Worm (Caenorhabditis elegans) whole organism, L3 larva: ENCODE results near the gene srh-250.
A peak's percentile ranks its signal among the peaks of the same experiment; 100 is the strongest.

Experiments used
- R02D3.7 ChIP-seq: fragments of 150-350 bp; optimal IDR thresholded peaks from 2 replicates; lab custom pipeline; 2014; ENCODE audit warnings: missing biosample characterization, missing genetic modification characterization
- ZK546.5 ChIP-seq: sonication (generic microtip); optimal IDR thresholded peaks from 2 replicates; lab custom pipeline; 2017; ENCODE audit warnings: missing biosample characterization, missing genetic modification characterization
- aly-2 ChIP-seq: fragments of 150-350 bp; optimal IDR thresholded peaks from 2 replicates; lab custom pipeline; 2014; ENCODE audit warnings: missing biosample characterization, missing genetic modification characterization
- ama-1 ChIP-seq: fragments of 150-350 bp; optimal IDR thresholded peaks from 2 replicates; lab custom pipeline; 2018
- ceh-16 ChIP-seq: sonication (generic microtip); optimal IDR thresholded peaks from 2 replicates; lab custom pipeline; 2017; ENCODE audit warnings: missing biosample characterization, missing genetic modification characterization
- ceh-28 ChIP-seq: fragments of 150-350 bp; optimal IDR thresholded peaks from 2 replicates; lab custom pipeline; 2014; ENCODE audit warnings: missing biosample characterization, missing genetic modification reagents, missing genetic modification characterization
- ceh-82 ChIP-seq: fragments of 150-350 bp; optimal IDR thresholded peaks from 2 replicates; lab custom pipeline; 2014; ENCODE audit warnings: missing biosample characterization, missing genetic modification characterization
- ceh-9 ChIP-seq: sonication (generic microtip); optimal IDR thresholded peaks from 2 replicates; lab custom pipeline; 2018; ENCODE audit warnings: missing biosample characterization, missing genetic modification characterization
- egl-27 ChIP-seq: sonication (generic microtip); optimal IDR thresholded peaks from 4 replicates; lab custom pipeline; 2017; ENCODE audit warnings: missing biosample characterization, missing genetic modification reagents, missing genetic modification characterization
- egl-5 ChIP-seq: fragments of 150-350 bp; optimal IDR thresholded peaks from 2 replicates; lab custom pipeline; 2017; ENCODE audit warnings: missing biosample characterization, missing genetic modification reagents, missing genetic modification characterization, inconsistent platforms
- elt-2 ChIP-seq: sonication (generic microtip); optimal IDR thresholded peaks from 2 replicates; lab custom pipeline; 2016; ENCODE audit warnings: missing genetic modification reagents, mild to moderate bottlenecking, missing genetic modification characterization, missing compliant biosample characterization
- elt-3 ChIP-seq, 3 experiments: fragments of 150-350 bp in 1 of 3; sonication (generic microtip) in 2 of 3; optimal IDR thresholded peaks; 2 replicates in 2 of 3; 4 replicates in 1 of 3; lab custom pipeline; 2014 to 2017; ENCODE audit warnings: missing biosample characterization in 3 of 3, missing genetic modification characterization in 3 of 3
- eor-1 ChIP-seq, 2 experiments: fragments of 150-350 bp; optimal IDR thresholded peaks; 2 replicates each; lab custom pipeline; 2014 to 2018; ENCODE audit warnings: missing biosample characterization in 2 of 2, missing genetic modification characterization in 2 of 2
- fos-1 ChIP-seq: fragments of 150-350 bp; optimal IDR thresholded peaks from 2 replicates; lab custom pipeline; 2014; ENCODE audit warnings: missing biosample characterization, missing genetic modification characterization
- hmg-11 ChIP-seq: sonication (generic microtip); optimal IDR thresholded peaks from 2 replicates; lab custom pipeline; 2016; ENCODE audit warnings: missing genetic modification characterization, missing compliant biosample characterization
- lsy-12 ChIP-seq: sonication (generic microtip); optimal IDR thresholded peaks from 2 replicates; lab custom pipeline; 2016; ENCODE audit warnings: mild to moderate bottlenecking, missing genetic modification characterization, missing compliant biosample characterization
- mdl-1 ChIP-seq: fragments of 150-350 bp; optimal IDR thresholded peaks from 2 replicates; lab custom pipeline; 2014; ENCODE audit warnings: missing biosample characterization, missing genetic modification characterization
- nfya-1 ChIP-seq: sonication (generic microtip); optimal IDR thresholded peaks from 2 replicates; lab custom pipeline; 2017; ENCODE audit warnings: missing genetic modification characterization, mild to moderate bottlenecking, missing compliant biosample characterization, antibody characterized with exemption, moderate library complexity; ENCODE audit not compliant: insufficient read depth
- nhr-12 ChIP-seq: fragments of 150-350 bp; optimal IDR thresholded peaks from 2 replicates; lab custom pipeline; 2014; ENCODE audit warnings: missing biosample characterization, missing genetic modification characterization
- nhr-23 ChIP-seq: fragments of 150-350 bp; optimal IDR thresholded peaks from 2 replicates; lab custom pipeline; 2014; ENCODE audit warnings: missing biosample characterization, missing genetic modification reagents, missing genetic modification characterization
- nhr-25 ChIP-seq: sonication (generic microtip); optimal IDR thresholded peaks from 2 replicates; lab custom pipeline; 2017; ENCODE audit warnings: missing biosample characterization, missing genetic modification characterization
- nhr-67 ChIP-seq: fragments of 150-350 bp; optimal IDR thresholded peaks from 2 replicates; lab custom pipeline; 2014; ENCODE audit warnings: missing biosample characterization, missing genetic modification characterization
- nhr-76 ChIP-seq: fragments of 150-350 bp; sonication (generic microtip); optimal IDR thresholded peaks from 5 replicates; lab custom pipeline; 2014; ENCODE audit warnings: missing biosample characterization, missing genetic modification characterization
- pha-4 ChIP-seq: fragments of 150-350 bp; optimal IDR thresholded peaks from 2 replicates; lab custom pipeline; 2014; ENCODE audit warnings: missing biosample characterization, missing genetic modification reagents, missing genetic modification characterization
- pqm-1 ChIP-seq: fragments of 150-350 bp; optimal IDR thresholded peaks from 2 replicates; lab custom pipeline; 2017; ENCODE audit warnings: missing biosample characterization, missing genetic modification characterization, inconsistent platforms
- sea-2 ChIP-seq: fragments of 150-350 bp; sonication (generic microtip); optimal IDR thresholded peaks from 4 replicates; lab custom pipeline; 2014; ENCODE audit warnings: missing biosample characterization, missing genetic modification reagents, missing genetic modification characterization
- tbx-2 ChIP-seq: sonication (generic microtip); optimal IDR thresholded peaks from 2 replicates; lab custom pipeline; 2016; ENCODE audit warnings: mild to moderate bottlenecking, missing genetic modification characterization, missing compliant biosample characterization
- unc-62 ChIP-seq: fragments of 150-350 bp; sonication (generic microtip); optimal IDR thresholded peaks from 4 replicates; lab custom pipeline; 2014; ENCODE audit warnings: missing biosample characterization, missing genetic modification reagents, missing genetic modification characterization
- zag-1 ChIP-seq: fragments of 150-350 bp; optimal IDR thresholded peaks from 2 replicates; lab custom pipeline; 2014; ENCODE audit warnings: missing biosample characterization, missing genetic modification characterization

Gene srh-250

DNA sequence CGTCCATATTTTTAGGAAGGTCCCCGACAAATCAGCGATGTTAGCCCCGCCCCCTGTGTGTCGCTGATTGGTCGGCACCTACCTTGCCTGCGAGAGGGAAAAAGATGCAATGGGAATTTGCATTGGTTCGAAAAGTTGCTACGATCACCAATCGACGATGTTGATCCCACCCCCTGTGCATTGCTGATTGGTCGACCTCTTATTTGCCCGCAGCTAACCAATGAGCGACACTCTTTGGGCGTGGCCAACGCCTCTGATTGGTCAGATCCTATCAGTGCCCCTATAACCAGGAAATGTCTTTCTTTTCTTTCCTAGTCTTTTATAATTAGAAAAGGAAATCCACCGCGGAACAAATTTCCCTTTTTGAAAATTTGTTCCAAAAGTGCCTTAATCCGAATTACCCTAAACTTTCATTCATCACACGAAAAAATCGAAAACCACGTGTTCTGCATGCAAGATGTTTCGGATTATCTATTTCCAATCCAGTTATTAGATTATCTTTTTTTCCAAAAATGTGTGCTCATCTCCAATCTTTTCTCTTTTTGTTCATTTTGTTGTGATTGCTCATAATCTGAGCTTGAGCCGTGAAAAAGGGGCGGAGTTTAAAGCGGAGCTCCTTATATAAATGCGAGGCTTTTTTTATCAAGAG is 39.7 kb downstream of the srh-250 start:
- TF ChIP-seq nfya-1, result peak; percentile 90
- TF ChIP-seq egl-27, result no peak

DNA sequence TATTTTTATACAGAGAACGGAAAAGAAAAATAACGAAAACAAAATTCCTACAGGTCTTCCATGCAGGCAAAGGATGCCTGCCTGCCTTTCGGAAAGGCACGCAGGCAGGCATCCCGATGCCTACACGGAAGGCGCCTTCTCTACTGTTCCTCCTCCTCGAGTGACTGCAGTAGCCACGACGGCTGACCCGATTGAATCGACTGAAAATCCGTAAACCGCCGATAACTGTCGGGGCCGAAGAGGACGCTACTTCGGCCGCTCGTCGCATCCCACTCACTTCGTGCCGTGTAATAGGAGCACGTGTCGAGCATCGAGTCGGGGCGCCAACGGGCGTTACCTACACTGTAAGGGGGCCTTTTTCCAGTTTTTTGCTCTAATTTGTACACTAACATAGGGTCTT is 42.2 kb downstream of the srh-250 start:
- no peak for TF ChIP-seq ceh-82 (tag; lab: Kevin White, UChicago)
- TF ChIP-seq ama-1 (lab: Kevin White, UChicago), result no peak
- no peak for TF ChIP-seq ceh-16
- no peak for TF ChIP-seq ceh-28 (tag; lab: Kevin White, UChicago)
- no peak for TF ChIP-seq egl-5
- no peak for TF ChIP-seq lsy-12 (tag; lab: Kevin White, UChicago)
- no peak for TF ChIP-seq fos-1 (tag; lab: Kevin White, UChicago)
- no peak for TF ChIP-seq hmg-11 (tag; lab: Kevin White, UChicago)
- no peak for TF ChIP-seq elt-2

DNA sequence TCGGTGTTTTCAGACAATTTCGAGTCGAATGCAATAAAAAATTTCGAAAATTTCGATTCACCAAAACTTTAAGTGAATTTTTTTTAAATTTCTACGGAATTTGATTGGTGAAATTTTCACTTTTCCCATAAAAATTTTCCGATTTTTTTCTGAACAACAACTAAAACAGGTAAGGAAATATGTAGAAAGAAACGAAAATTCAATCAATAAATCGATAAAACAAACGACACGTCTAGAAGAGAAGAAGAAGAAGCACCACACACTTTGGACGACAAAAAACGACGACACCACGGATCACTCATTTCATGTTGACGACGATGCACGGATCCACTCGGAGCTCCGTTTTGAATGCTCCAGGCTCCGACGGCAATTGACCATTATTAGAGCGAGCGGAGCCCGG is 44.3 kb downstream of the srh-250 start:
- TF ChIP-seq ceh-28 (tag; lab: Kevin White, UChicago) (peak; percentile 56), eor-1 (tag; optimal IDR thresholded peaks at IDR 0.05; lab: Kevin White, UChicago) (no peak), ceh-9 (tag; lab: Kevin White, UChicago) (no peak), ceh-16 (no peak), nhr-12 (tag; lab: Kevin White, UChicago) (no peak)

DNA sequence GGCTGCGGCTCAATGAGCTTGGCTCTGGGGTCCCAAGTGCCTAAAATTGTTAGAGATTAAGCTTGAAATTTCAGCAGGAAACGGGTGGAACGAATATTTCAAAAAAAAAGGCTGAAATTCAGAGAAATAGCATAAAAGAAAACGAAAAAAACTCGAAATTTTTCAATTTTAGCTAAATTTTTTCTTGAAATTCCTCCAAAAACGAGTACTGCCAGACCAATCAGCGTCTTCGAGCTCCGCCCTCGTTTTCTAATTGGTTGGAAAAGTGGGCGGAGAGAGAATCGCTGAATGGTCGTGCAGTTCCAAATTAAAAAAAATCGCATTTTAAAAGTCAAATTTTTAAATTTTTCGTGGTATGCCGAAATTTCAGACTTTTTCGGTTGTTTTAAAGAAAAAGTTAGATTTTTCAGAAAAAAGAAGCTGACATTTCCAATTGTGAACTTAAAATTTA is 49.5 kb downstream of the srh-250 start, which contains the start of gene plpp-1.1:
Gene plpp-1.1, minus strand, starts transcription at position 51 of the 451 bp plus-strand sequence.
- TF ChIP-seq nfya-1 (peak; percentile 97), pqm-1 (tag; lab: Kevin White, UChicago) (no peak), unc-62 (no peak), sea-2 (GFP tag; lab: Kevin White, UChicago) (no peak), elt-3 (tag; optimal IDR thresholded peaks at IDR 0.05; lab: Kevin White, UChicago) (no peak), ceh-9 (tag; lab: Kevin White, UChicago) (no peak)

DNA sequence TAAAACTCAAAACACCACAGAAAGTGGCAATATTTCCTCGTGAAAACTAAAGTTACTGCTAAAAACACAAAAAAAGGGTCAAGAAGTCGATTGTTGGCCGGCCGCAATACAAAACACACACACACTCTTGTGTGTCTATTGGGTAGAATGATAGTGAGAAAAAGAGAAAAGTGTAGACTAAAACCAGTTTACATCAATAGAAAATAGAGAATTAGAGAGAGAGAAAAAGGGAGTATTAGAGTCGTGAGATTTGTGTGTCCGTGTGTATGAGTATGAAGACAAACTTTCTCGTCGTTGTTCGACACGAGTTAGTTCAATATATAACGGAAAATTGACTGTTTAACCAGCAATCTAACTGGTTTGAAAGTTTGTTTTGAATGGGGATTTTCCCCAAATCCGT is 51.0 kb downstream of the srh-250 start:
- no peak for TF ChIP-seq ceh-82 (tag; lab: Kevin White, UChicago)
- no peak for TF ChIP-seq nhr-67 (tag; lab: Kevin White, UChicago)
- TF ChIP-seq egl-5, result no peak
- no peak for TF ChIP-seq unc-62
- TF ChIP-seq tbx-2, result no peak
- TF ChIP-seq sea-2 (GFP tag; lab: Kevin White, UChicago), result no peak
- no peak for TF ChIP-seq ama-1 (lab: Kevin White, UChicago)
- no peak for TF ChIP-seq ZK546.5
- TF ChIP-seq nfya-1, result peak; percentile 85
- no peak for TF ChIP-seq zag-1 (tag; lab: Kevin White, UChicago)
- no peak for TF ChIP-seq nhr-25 (tag; lab: Kevin White, UChicago)
- TF ChIP-seq pha-4 (tag; lab: Kevin White, UChicago), result peak; percentile 92
- no peak for TF ChIP-seq aly-2 (tag; lab: Kevin White, UChicago)
- TF ChIP-seq R02D3.7, result no peak
- TF ChIP-seq nhr-23, result peak; percentile 33
- TF ChIP-seq mdl-1, result no peak
- no peak for TF ChIP-seq ceh-28 (tag; lab: Kevin White, UChicago)
- no peak for TF ChIP-seq nhr-76 (tag; lab: Kevin White, UChicago)
